Fruit fly (Drosophila melanogaster) whole organism, embryonic: ENCODE data around the gene unk.

Experiments used
- ATbp ChIP-seq: fragments of 200-800 bp; sonication (Bioruptor generic); optimal IDR thresholded peaks from 2 replicates; lab custom pipeline; 2017; ENCODE audit warnings: missing biosample characterization, mild to moderate bottlenecking, missing genetic modification characterization, missing genetic modification reagents
- Asciz ChIP-seq: fragments of 200-800 bp; sonication (Bioruptor generic); optimal IDR thresholded peaks from 2 replicates; lab custom pipeline; 2017; ENCODE audit warnings: missing biosample characterization, mild to moderate bottlenecking, missing genetic modification characterization, missing genetic modification reagents
- Blimp-1 ChIP-seq: fragments of 200-800 bp; sonication (Bioruptor generic); optimal IDR thresholded peaks from 3 replicates; lab custom pipeline; 2018; ENCODE audit warnings: missing biosample characterization, missing genetic modification characterization, mild to moderate bottlenecking, moderate library complexity, missing genetic modification reagents
- CG10147 ChIP-seq: fragments of 200-800 bp; sonication (Bioruptor generic); optimal IDR thresholded peaks from 2 replicates; lab custom pipeline; 2019; ENCODE audit warnings: missing biosample characterization, mild to moderate bottlenecking, missing genetic modification characterization, moderate library complexity
- CG10462 ChIP-seq: fragments of 200-800 bp; sonication (Bioruptor generic); optimal IDR thresholded peaks from 2 replicates; lab custom pipeline; 2016; ENCODE audit warnings: missing biosample characterization, missing genetic modification characterization
- CG11398 ChIP-seq: fragments of 200-800 bp; sonication (Bioruptor generic); optimal IDR thresholded peaks from 2 replicates; lab custom pipeline; 2016; ENCODE audit warnings: missing biosample characterization, missing genetic modification characterization
- CG12391 ChIP-seq: fragments of 200-800 bp; sonication (Bioruptor generic); optimal IDR thresholded peaks from 3 replicates; lab custom pipeline; 2018; ENCODE audit warnings: missing biosample characterization, mild to moderate bottlenecking, missing genetic modification characterization, moderate library complexity
- CG14965 ChIP-seq: fragments of 200-800 bp; sonication (Bioruptor generic); optimal IDR thresholded peaks from 2 replicates; lab custom pipeline; 2016; ENCODE audit warnings: missing biosample characterization, missing genetic modification characterization, borderline replicate concordance
- CG15011 ChIP-seq: fragments of 200-800 bp; sonication (Bioruptor generic); optimal IDR thresholded peaks from 3 replicates; lab custom pipeline; 2018; ENCODE audit warnings: missing biosample characterization, mild to moderate bottlenecking, missing genetic modification characterization
- CG1603 ChIP-seq: fragments of 200-800 bp; sonication (Bioruptor generic); optimal IDR thresholded peaks from 2 replicates; lab custom pipeline; 2019; ENCODE audit warnings: missing biosample characterization, mild to moderate bottlenecking, missing genetic modification characterization, moderate library complexity
- CG16779 ChIP-seq: fragments of 200-800 bp; sonication (Bioruptor generic); IDR thresholded peaks from 2 replicates; pipeline ENCODE4 v1.3.6; 2022; ENCODE audit warnings: missing biosample characterization, missing genetic modification characterization
- CG16863 ChIP-seq: fragments of 200-800 bp; sonication (Bioruptor generic); optimal IDR thresholded peaks from 3 replicates; lab custom pipeline; 2016; ENCODE audit warnings: missing biosample characterization, missing genetic modification characterization
- CG1832 ChIP-seq: fragments of 200-800 bp; sonication (Bioruptor generic); optimal IDR thresholded peaks from 2 replicates; lab custom pipeline; 2017; ENCODE audit warnings: missing biosample characterization, mild to moderate bottlenecking, missing genetic modification characterization, inconsistent platforms
- CG2202 ChIP-seq: fragments of 200-800 bp; sonication (Bioruptor generic); optimal IDR thresholded peaks from 2 replicates; lab custom pipeline; 2018; ENCODE audit warnings: missing biosample characterization, mild to moderate bottlenecking, missing genetic modification characterization
- CG31365 ChIP-seq: fragments of 200-800 bp; sonication (Bioruptor generic); optimal IDR thresholded peaks from 2 replicates; lab custom pipeline; 2018; ENCODE audit warnings: missing biosample characterization, mild to moderate bottlenecking, missing genetic modification characterization
- CG4328 ChIP-seq: fragments of 200-800 bp; sonication (Bioruptor generic); optimal IDR thresholded peaks from 3 replicates; lab custom pipeline; 2017; ENCODE audit warnings: missing biosample characterization, missing genetic modification reagents, missing genetic modification characterization
- CG5245 ChIP-seq: fragments of 200-800 bp; sonication (Bioruptor generic); optimal IDR thresholded peaks from 3 replicates; lab custom pipeline; 2016; ENCODE audit warnings: missing biosample characterization, missing genetic modification characterization
- CG8359 ChIP-seq: fragments of 200-800 bp; sonication (Bioruptor generic); optimal IDR thresholded peaks from 2 replicates; lab custom pipeline; 2017; ENCODE audit warnings: missing biosample characterization, mild to moderate bottlenecking, missing genetic modification characterization, borderline replicate concordance
- CG8388 ChIP-seq: fragments of 200-800 bp; sonication (Bioruptor generic); optimal IDR thresholded peaks from 2 replicates; lab custom pipeline; 2019; ENCODE audit warnings: missing biosample characterization, mild to moderate bottlenecking, missing genetic modification characterization, moderate library complexity
- CG9609 ChIP-seq: fragments of 200-800 bp; sonication (Bioruptor generic); optimal IDR thresholded peaks from 3 replicates; lab custom pipeline; 2016; ENCODE audit warnings: missing biosample characterization, missing genetic modification characterization
- CkIIα-i1 ChIP-seq: fragments of 200-800 bp; sonication (Bioruptor generic); IDR thresholded peaks from 2 replicates; pipeline ENCODE4 v1.3.6; 2022; ENCODE audit warnings: missing biosample characterization, missing genetic modification characterization
- CrebB ChIP-seq: fragments of 200-800 bp; sonication (Bioruptor generic); optimal IDR thresholded peaks from 3 replicates; lab custom pipeline; 2018; ENCODE audit warnings: missing biosample characterization, mild to moderate bottlenecking, missing genetic modification characterization
- D19B ChIP-seq: fragments of 200-800 bp; sonication (Bioruptor generic); optimal IDR thresholded peaks from 2 replicates; lab custom pipeline; 2017; ENCODE audit warnings: missing biosample characterization, mild to moderate bottlenecking, missing genetic modification characterization
- Dip2 ChIP-seq: fragments of 200-800 bp; sonication (Bioruptor generic); IDR thresholded peaks from 2 replicates; pipeline ENCODE4 v1.3.6; 2022; ENCODE audit warnings: missing biosample characterization, missing genetic modification characterization
- Ets65A ChIP-seq: fragments of 200-800 bp; sonication (Bioruptor generic); peaks from one replicate; lab custom pipeline; 2016; ENCODE audit warnings: missing biosample characterization, missing genetic modification characterization
- Gsc ChIP-seq: fragments of 200-800 bp; sonication (Bioruptor generic); IDR thresholded peaks from 2 replicates; pipeline ENCODE4 v1.3.6; 2022; ENCODE audit warnings: missing biosample characterization, missing genetic modification characterization
- Gug ChIP-seq: fragments of 200-800 bp; sonication (Bioruptor generic); IDR thresholded peaks from 4 replicates; pipeline ENCODE4 v1.3.6; 2022; ENCODE audit warnings: missing biosample characterization, missing genetic modification characterization
- Hmr ChIP-seq: fragments of 200-800 bp; sonication (Bioruptor generic); optimal IDR thresholded peaks from 3 replicates; lab custom pipeline; 2017; ENCODE audit warnings: mild to moderate bottlenecking, missing biosample characterization, missing genetic modification reagents, missing genetic modification characterization
- MTF-1 ChIP-seq: fragments of 200-800 bp; sonication (Bioruptor generic); optimal IDR thresholded peaks from 2 replicates; lab custom pipeline; 2018; ENCODE audit warnings: missing biosample characterization, mild to moderate bottlenecking, missing genetic modification characterization, borderline replicate concordance
- ac ChIP-seq: fragments of 200-800 bp; sonication (Bioruptor generic); optimal IDR thresholded peaks from 3 replicates; lab custom pipeline; 2017; ENCODE audit warnings: missing biosample characterization, mild to moderate bottlenecking, missing genetic modification characterization
- ara ChIP-seq: fragments of 200-800 bp; sonication (Bioruptor generic); IDR thresholded peaks from 2 replicates; pipeline ENCODE4 v1.3.6; 2022; ENCODE audit warnings: missing biosample characterization, missing genetic modification characterization
- ase ChIP-seq: fragments of 200-800 bp; sonication (Bioruptor generic); IDR thresholded peaks from 3 replicates; pipeline ENCODE4 v1.3.6; 2022; ENCODE audit warnings: missing biosample characterization, missing genetic modification characterization
- br ChIP-seq: fragments of >200 bp; optimal IDR thresholded peaks from 2 replicates; lab custom pipeline; 2017
- croc ChIP-seq: fragments of 200-800 bp; sonication (Bioruptor generic); conservative IDR thresholded peaks from 3 replicates; pipeline ENCODE4 v1.3.6; 2022; ENCODE audit warnings: missing biosample characterization, missing genetic modification characterization
- crol ChIP-seq: fragments of 200-800 bp; sonication (Bioruptor generic); IDR thresholded peaks from 2 replicates; pipeline ENCODE4 v1.3.6; 2022; ENCODE audit warnings: missing biosample characterization, missing genetic modification characterization
- dan ChIP-seq: fragments of 200-800 bp; sonication (Bioruptor generic); IDR thresholded peaks from 2 replicates; pipeline ENCODE4 v1.3.6; 2022; ENCODE audit warnings: missing biosample characterization, missing genetic modification characterization
- ken ChIP-seq: fragments of 200-800 bp; sonication (Bioruptor generic); IDR thresholded peaks from 3 replicates; pipeline ENCODE4 v1.3.6; 2022; ENCODE audit warnings: missing biosample characterization, missing genetic modification characterization
- mirr ChIP-seq: fragments of 200-800 bp; sonication (Bioruptor generic); optimal IDR thresholded peaks from 3 replicates; lab custom pipeline; 2018; ENCODE audit warnings: missing biosample characterization, mild to moderate bottlenecking, missing genetic modification characterization
- oc ChIP-seq: fragments of 200-800 bp; sonication (Bioruptor generic); optimal IDR thresholded peaks from 2 replicates; lab custom pipeline; 2018; ENCODE audit warnings: missing biosample characterization, mild to moderate bottlenecking, missing genetic modification characterization, moderate library complexity
- pho ChIP-seq: fragments of 200-800 bp; sonication (Bioruptor generic); optimal IDR thresholded peaks from 2 replicates; lab custom pipeline; 2016; ENCODE audit warnings: missing biosample characterization, missing genetic modification characterization
- rib ChIP-seq: fragments of 200-800 bp; sonication (Bioruptor generic); IDR thresholded peaks from 2 replicates; pipeline ENCODE4 v1.3.6; 2022; ENCODE audit warnings: missing biosample characterization, missing genetic modification characterization
- ro ChIP-seq: fragments of 200-800 bp; sonication (Bioruptor generic); IDR thresholded peaks from 2 replicates; pipeline ENCODE4 v1.3.6; 2022; ENCODE audit warnings: missing biosample characterization, missing genetic modification characterization
- sd ChIP-seq: fragments of 200-800 bp; sonication (Bioruptor generic); optimal IDR thresholded peaks from 3 replicates; lab custom pipeline; 2018; ENCODE audit warnings: missing biosample characterization, mild to moderate bottlenecking, missing genetic modification characterization, moderate library complexity
- seq ChIP-seq: fragments of 200-800 bp; sonication (Bioruptor generic); IDR thresholded peaks from 2 replicates; pipeline ENCODE4 v1.3.6; 2022; ENCODE audit warnings: missing biosample characterization, missing genetic modification characterization
- slbo ChIP-seq: fragments of 200-800 bp; sonication (Bioruptor generic); IDR thresholded peaks from 2 replicates; pipeline ENCODE4 v1.3.6; 2022; ENCODE audit warnings: missing biosample characterization, missing genetic modification characterization
- sna ChIP-seq: fragments of 200-800 bp; sonication (Bioruptor generic); IDR thresholded peaks from 2 replicates; pipeline ENCODE4 v1.3.6; 2022; ENCODE audit warnings: missing biosample characterization, missing genetic modification characterization; ENCODE audit not compliant: partially characterized antibody
- sr ChIP-seq: fragments of 200-800 bp; sonication (Bioruptor generic); IDR thresholded peaks from 3 replicates; pipeline ENCODE4 v1.3.6; 2022; ENCODE audit warnings: missing biosample characterization, missing genetic modification characterization
- stwl ChIP-seq: fragments of 200-800 bp; sonication (Bioruptor generic); optimal IDR thresholded peaks from 3 replicates; lab custom pipeline; 2018; ENCODE audit warnings: missing biosample characterization, mild to moderate bottlenecking, missing genetic modification characterization, moderate library complexity
- tgo ChIP-seq: fragments of 200-800 bp; sonication (Bioruptor generic); IDR thresholded peaks from 3 replicates; pipeline ENCODE4 v1.3.6; 2022; ENCODE audit warnings: missing biosample characterization, missing genetic modification characterization
- unc-4 ChIP-seq: fragments of 200-800 bp; sonication (Bioruptor generic); IDR thresholded peaks from 2 replicates; pipeline ENCODE4 v1.3.6; 2022; ENCODE audit warnings: missing biosample characterization, missing genetic modification characterization; ENCODE audit not compliant: partially characterized antibody
- vnd ChIP-seq: fragments of 200-800 bp; sonication (Bioruptor generic); IDR thresholded peaks from 3 replicates; pipeline ENCODE4 v1.3.6; 2022; ENCODE audit warnings: missing biosample characterization, missing genetic modification characterization; ENCODE audit not compliant: partially characterized antibody
- zfh1 ChIP-seq: fragments of 200-800 bp; sonication (Bioruptor generic); IDR thresholded peaks from 3 replicates; pipeline ENCODE4 v1.3.6; 2022; ENCODE audit warnings: missing biosample characterization, missing genetic modification characterization

The unk gene

DNA sequence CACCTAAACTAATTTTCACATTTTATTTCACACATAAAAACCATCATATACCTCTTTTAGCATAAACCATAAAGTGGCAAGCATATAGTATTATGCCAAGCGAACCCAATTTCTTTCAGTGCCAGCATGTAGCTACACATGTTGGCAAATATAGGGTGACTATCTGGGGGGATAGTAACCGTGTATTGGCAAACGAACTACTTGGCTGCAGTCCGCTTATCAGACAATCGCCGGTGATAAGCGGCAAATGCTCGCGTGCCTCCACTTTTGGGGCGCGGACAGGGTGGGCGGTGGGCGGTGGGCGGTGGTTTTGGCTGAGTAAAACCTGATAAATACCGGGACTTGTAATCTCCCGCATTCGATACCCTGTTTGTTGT is 18.0 kb downstream of the unk start (continued):
- TF ChIP-seq Gug (GFP tag; lab: Robert Waterston, UW) (no peak), CG10147 (no peak), Ets65A (GFP tag; lab: Kevin White, UChicago) (peak; percentile 35), ken (GFP tag; lab: Robert Waterston, UW) (no peak), CkIIα-i1 (GFP tag; lab: Robert Waterston, UW) (no peak), CG8359 (no peak), br (lab: Kevin White, UChicago) (no peak), ATbp (GFP tag; lab: Kevin White, UChicago) (no peak), vnd (GFP tag; lab: Robert Waterston, UW) (no peak), D19B (no peak), pho (GFP tag; lab: Kevin White, UChicago) (no peak), crol (GFP tag; lab: Robert Waterston, UW) (peak; percentile 76), CG15011 (no peak), sna (GFP tag; lab: Robert Waterston, UW) (no peak), mirr (GFP tag; lab: Kevin White, UChicago) (peak; percentile 90), CG9609 (GFP tag; lab: Kevin White, UChicago) (no peak), Gsc (GFP tag; lab: Robert Waterston, UW) (no peak), CG2202 (tag; lab: Kevin White, UChicago) (no peak), CG11398 (GFP tag; lab: Kevin White, UChicago) (no peak), seq (GFP tag; lab: Robert Waterston, UW) (no peak), CG1832 (GFP tag; lab: Kevin White, UChicago) (no peak), CG10462 (GFP tag; lab: Kevin White, UChicago) (no peak), dan (GFP tag; lab: Robert Waterston, UW) (no peak), sd (tag; lab: Kevin White, UChicago) (no peak), Dip2 (no peak), Blimp-1 (GFP tag; lab: Kevin White, UChicago) (no peak), CG16779 (GFP tag; lab: Robert Waterston, UW) (no peak), croc (GFP tag; lab: Robert Waterston, UW) (no peak), unc-4 (no peak), CG16863 (GFP tag; lab: Kevin White, UChicago) (no peak), CrebB (tag; lab: Kevin White, UChicago) (no peak), Hmr (peak; percentile 12), zfh1 (GFP tag; lab: Robert Waterston, UW) (no peak), CG4328 (no peak), CG5245 (GFP tag; lab: Kevin White, UChicago) (no peak), CG1603 (tag; lab: Kevin White, UChicago) (no peak), Asciz (GFP tag; lab: Kevin White, UChicago) (no peak), CG8388 (GFP tag; lab: Kevin White, UChicago) (no peak), rib (GFP tag; lab: Robert Waterston, UW) (peak; percentile 59; the same call in 1 of the 2 replicates), MTF-1 (GFP tag; lab: Kevin White, UChicago) (no peak), slbo (GFP tag; lab: Robert Waterston, UW) (peak; percentile 41; the same call in 1 of the 2 replicates), ro (GFP tag; lab: Robert Waterston, UW) (no peak), CG14965 (GFP tag; lab: Kevin White, UChicago) (no peak), oc (tag; lab: Kevin White, UChicago) (no peak), ac (GFP tag; lab: Kevin White, UChicago) (no peak), ara (no peak), ase (no peak), sr (GFP tag; lab: Robert Waterston, UW) (no peak), CG12391 (no peak), tgo (GFP tag; lab: Robert Waterston, UW) (no peak; the same call in 2 of the 3 replicates), CG31365 (tag; lab: Kevin White, UChicago) (no peak), stwl (tag; lab: Kevin White, UChicago) (no peak)
